Fruit fly (Drosophila melanogaster) whole organism, pupa: Measurements from ENCODE around the gene ergic53.

Experiments used
- CG12605 ChIP-seq: fragments of 200-800 bp; sonication (Bioruptor generic); IDR thresholded peaks from 2 replicates; pipeline ENCODE4 v1.3.6; 2022; ENCODE audit warnings: missing biosample characterization, missing genetic modification characterization
- CG15710 ChIP-seq: fragments of 200-800 bp; sonication (Bioruptor generic); optimal IDR thresholded peaks from 2 replicates; lab custom pipeline; 2018; ENCODE audit warnings: missing biosample characterization, mild to moderate bottlenecking, missing genetic modification characterization, moderate library complexity
- CG17806 ChIP-seq: fragments of 200-800 bp; sonication (Bioruptor generic); optimal IDR thresholded peaks from 2 replicates; lab custom pipeline; 2018; ENCODE audit warnings: missing biosample characterization, mild to moderate bottlenecking, missing genetic modification characterization, moderate library complexity
- CG32121 ChIP-seq: fragments of 200-800 bp; sonication (Bioruptor generic); IDR thresholded peaks from 2 replicates; pipeline ENCODE4 v1.3.6; 2022; ENCODE audit warnings: missing biosample characterization, missing genetic modification characterization
- CG34367 ChIP-seq: fragments of 200-800 bp; sonication (Bioruptor generic); optimal IDR thresholded peaks from 2 replicates; lab custom pipeline; 2018; ENCODE audit warnings: missing biosample characterization, mild to moderate bottlenecking, missing genetic modification characterization
- CG8159 ChIP-seq: fragments of 200-800 bp; sonication (Bioruptor generic); optimal IDR thresholded peaks from 3 replicates; lab custom pipeline; 2018; ENCODE audit warnings: missing biosample characterization, mild to moderate bottlenecking, missing genetic modification characterization, moderate library complexity
- EcR ChIP-seq: fragments of 200-800 bp; sonication (Bioruptor generic); optimal IDR thresholded peaks from 3 replicates; lab custom pipeline; 2019; ENCODE audit warnings: missing biosample characterization, missing genetic modification characterization, mild to moderate bottlenecking, moderate library complexity, missing genetic modification reagents
- Ets98B ChIP-seq: fragments of 200-800 bp; sonication (Bioruptor generic); IDR thresholded peaks from 2 replicates; pipeline ENCODE4 v1.3.6; 2022; ENCODE audit warnings: missing biosample characterization, missing genetic modification characterization
- fd96Ca ChIP-seq: fragments of 200-800 bp; sonication (Bioruptor generic); IDR thresholded peaks from 3 replicates; pipeline ENCODE4 v1.3.6; 2022; ENCODE audit warnings: missing biosample characterization, missing genetic modification characterization
- gl ChIP-seq: fragments of 200-800 bp; sonication (Bioruptor generic); optimal IDR thresholded peaks from 2 replicates; lab custom pipeline; 2018; ENCODE audit warnings: missing biosample characterization, mild to moderate bottlenecking, missing genetic modification characterization
- rn ChIP-seq: fragments of 200-800 bp; sonication (Bioruptor generic); IDR thresholded peaks from 2 replicates; pipeline ENCODE4 v1.3.6; 2022; ENCODE audit warnings: missing biosample characterization, missing genetic modification characterization

DNA sequence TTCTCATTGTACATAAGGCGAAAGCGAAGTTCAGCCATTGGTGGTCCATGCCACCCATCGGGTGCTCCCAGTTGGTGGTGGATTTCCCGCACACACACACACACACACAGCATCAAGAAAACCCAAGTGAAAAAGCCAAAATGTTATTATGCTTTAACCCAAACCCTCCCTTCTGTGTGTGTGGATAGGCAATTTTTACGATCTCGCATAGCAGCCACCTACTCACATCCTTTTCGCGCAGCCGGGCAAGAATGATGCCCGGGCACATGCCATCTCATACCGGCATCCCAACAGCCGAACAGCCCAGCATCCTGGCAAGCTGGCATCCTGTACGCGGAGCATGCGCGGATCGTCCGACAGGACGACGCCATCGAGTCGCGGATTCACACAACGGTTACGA lies 22.2 kb downstream of the ergic53 start:
- TF ChIP-seq CG17806 = no peak
- TF ChIP-seq EcR (GFP tag; lab: Kevin White, UChicago) = no peak
- TF ChIP-seq CG34367 (tag; lab: Kevin White, UChicago) = no peak
- TF ChIP-seq CG32121 (GFP tag; lab: Robert Waterston, UW) = no peak
- TF ChIP-seq gl (tag; lab: Kevin White, UChicago) = no peak
- no peak for TF ChIP-seq fd96Ca (GFP tag; lab: Robert Waterston, UW)
- no peak for TF ChIP-seq CG8159 (tag; lab: Kevin White, UChicago)
- TF ChIP-seq Ets98B (GFP tag; lab: Robert Waterston, UW) = no peak
- TF ChIP-seq CG12605 (GFP tag; lab: Robert Waterston, UW) = no peak
- no peak for TF ChIP-seq CG15710 (tag; lab: Kevin White, UChicago)
- TF ChIP-seq rn = no peak
